Worm (Caenorhabditis elegans) whole organism, young adult: ENCODE data around the gene acdh-7.
A peak's percentile ranks its signal among the peaks of the same experiment; 100 is the strongest.

ENCODE experiments used
- B0261.1 ChIP-seq: sonication (generic microtip); optimal IDR thresholded peaks from 2 replicates; lab custom pipeline; 2016; ENCODE audit warnings: mild to moderate bottlenecking, missing genetic modification characterization, moderate library complexity, missing compliant biosample characterization
- B0336.3 ChIP-seq: fragments of 200-800 bp; sonication (Bioruptor generic); IDR thresholded peaks from 2 replicates; pipeline ENCODE4 v1.3.6; 2022; ENCODE audit warnings: missing genetic modification characterization, missing compliant biosample characterization
- F22D6.2 ChIP-seq: sonication (generic microtip); optimal IDR thresholded peaks from 2 replicates; lab custom pipeline; 2016; ENCODE audit warnings: mild to moderate bottlenecking, missing genetic modification characterization, missing compliant biosample characterization
- F37B4.10 ChIP-seq: fragments of 200-800 bp; sonication (Bioruptor generic); IDR thresholded peaks from 2 replicates; pipeline ENCODE4 v1.3.6; 2022; ENCODE audit warnings: missing genetic modification characterization, missing compliant biosample characterization
- F52B5.7 ChIP-seq: sonication (generic microtip); optimal IDR thresholded peaks from 2 replicates; lab custom pipeline; 2016; ENCODE audit warnings: mild to moderate bottlenecking, missing genetic modification characterization, missing compliant biosample characterization
- T07F8.4 ChIP-seq: sonication (generic microtip); optimal IDR thresholded peaks from 2 replicates; lab custom pipeline; 2016; ENCODE audit warnings: mild to moderate bottlenecking, missing genetic modification characterization, moderate library complexity, missing compliant biosample characterization
- Y53F4B.3 ChIP-seq: fragments of 200-800 bp; sonication (Bioruptor generic); IDR thresholded peaks from 2 replicates; pipeline ENCODE4 v1.3.6; 2022; ENCODE audit warnings: missing genetic modification reagents, missing genetic modification characterization, missing compliant biosample characterization
- Y67H2A.10 ChIP-seq: fragments of 200-800 bp; sonication (Bioruptor generic); conservative IDR thresholded peaks from 2 replicates; pipeline ENCODE4 v1.3.6; 2022; ENCODE audit warnings: missing genetic modification reagents, missing genetic modification characterization, missing compliant biosample characterization
- athp-1 ChIP-seq: sonication (generic microtip); optimal IDR thresholded peaks from 2 replicates; lab custom pipeline; 2017; ENCODE audit warnings: mild to moderate bottlenecking, missing genetic modification characterization, missing compliant biosample characterization
- attf-3 ChIP-seq: fragments of 200-800 bp; sonication (Bioruptor generic); conservative IDR thresholded peaks from 2 replicates; pipeline ENCODE4 v1.3.6; 2022; ENCODE audit warnings: missing genetic modification reagents, missing genetic modification characterization, missing compliant biosample characterization
- attf-5 ChIP-seq: fragments of 200-800 bp; sonication (Bioruptor generic); optimal IDR thresholded peaks from 2 replicates; lab custom pipeline; 2018; ENCODE audit warnings: mild to moderate bottlenecking, missing genetic modification characterization, missing compliant biosample characterization
- cebp-1 ChIP-seq, 2 experiments: fragments of 200-800 bp in 1 of 2; sonication (Bioruptor generic) in 1 of 2; sonication (generic microtip) in 1 of 2; IDR thresholded peaks in 1 of 2; optimal IDR thresholded peaks in 1 of 2; 2 replicates each; pipeline versions ENCODE4 v1.3.6 to Lab custom; 2017 to 2022; ENCODE audit warnings: missing compliant biosample characterization in 2 of 2, missing genetic modification characterization in 2 of 2, mild to moderate bottlenecking in 1 of 2, missing genetic modification reagents in 1 of 2, moderate library complexity in 1 of 2
- dpl-1 ChIP-seq: fragments of 150-350 bp; optimal IDR thresholded peaks from 2 replicates; lab custom pipeline; 2014; ENCODE audit warnings: missing biosample characterization, missing genetic modification reagents, missing genetic modification characterization
- egl-44 ChIP-seq: fragments of 200-800 bp; sonication (Bioruptor generic); IDR thresholded peaks from 2 replicates; pipeline ENCODE4 v1.3.6; 2022; ENCODE audit warnings: missing genetic modification reagents, missing genetic modification characterization, missing compliant biosample characterization
- ekl-4 ChIP-seq: fragments of 200-800 bp; sonication (Bioruptor generic); IDR thresholded peaks from 2 replicates; pipeline ENCODE4 v1.3.6; 2022; ENCODE audit warnings: missing genetic modification reagents, missing genetic modification characterization, missing compliant biosample characterization
- ets-4 ChIP-seq: fragments of 200-800 bp; sonication (Bioruptor generic); optimal IDR thresholded peaks from 2 replicates; lab custom pipeline; 2018; ENCODE audit warnings: mild to moderate bottlenecking, missing genetic modification characterization, missing compliant biosample characterization
- him-1 ChIP-seq: sonication (generic microtip); optimal IDR thresholded peaks from 2 replicates; lab custom pipeline; 2016; ENCODE audit warnings: missing genotype, missing genetic modification reagents, missing genetic modification characterization, missing compliant biosample characterization
- hmg-1.2 ChIP-seq: fragments of 200-800 bp; sonication (Bioruptor generic); IDR thresholded peaks from 2 replicates; pipeline ENCODE4 v1.3.6; 2022; ENCODE audit warnings: missing genetic modification reagents, missing genetic modification characterization, missing compliant biosample characterization
- let-607 ChIP-seq, 2 experiments: fragments of 200-800 bp in 1 of 2; sonication (Bioruptor generic) in 1 of 2; sonication (generic microtip) in 1 of 2; optimal IDR thresholded peaks; 2 replicates each; lab custom pipeline; 2016 to 2018; ENCODE audit warnings: mild to moderate bottlenecking in 2 of 2, missing compliant biosample characterization in 2 of 2, missing genetic modification characterization in 2 of 2, moderate library complexity in 2 of 2, missing genotype in 1 of 2
- lin-40 ChIP-seq: sonication (generic microtip); optimal IDR thresholded peaks from 2 replicates; lab custom pipeline; 2016; ENCODE audit warnings: missing genetic modification characterization, mild to moderate bottlenecking, missing compliant biosample characterization, missing genotype, missing genetic modification reagents
- madf-10 ChIP-seq: sonication (generic microtip); optimal IDR thresholded peaks from 2 replicates; lab custom pipeline; 2016; ENCODE audit warnings: mild to moderate bottlenecking, missing genetic modification characterization, missing compliant biosample characterization
- mes-4 ChIP-seq: sonication (generic microtip); optimal IDR thresholded peaks from 2 replicates; lab custom pipeline; 2016; ENCODE audit warnings: missing genotype, missing genetic modification characterization, missing compliant biosample characterization
- mxl-1 ChIP-seq: sonication (generic microtip); optimal IDR thresholded peaks from 2 replicates; lab custom pipeline; 2016; ENCODE audit warnings: missing genetic modification characterization, missing compliant biosample characterization
- nhr-120 ChIP-seq: fragments of 200-800 bp; sonication (Bioruptor generic); IDR thresholded peaks from 2 replicates; pipeline ENCODE4 v1.3.6; 2022; ENCODE audit warnings: missing genetic modification characterization, missing compliant biosample characterization
- nhr-80 ChIP-seq: sonication (generic microtip); optimal IDR thresholded peaks from 2 replicates; lab custom pipeline; 2016; ENCODE audit warnings: missing genetic modification characterization, missing compliant biosample characterization
- pha-4 ChIP-seq: fragments of 150-350 bp; sonication (generic microtip); optimal IDR thresholded peaks from 2 replicates; lab custom pipeline; 2014; ENCODE audit warnings: missing biosample characterization, missing genetic modification reagents, missing genetic modification characterization
- rcor-1 ChIP-seq: fragments of 200-800 bp; sonication (Bioruptor generic); IDR thresholded peaks from 2 replicates; pipeline ENCODE4 v1.3.6; 2022; ENCODE audit warnings: missing genetic modification reagents, missing genetic modification characterization, missing compliant biosample characterization
- repo-1 ChIP-seq: sonication (generic microtip); optimal IDR thresholded peaks from 2 replicates; lab custom pipeline; 2017; ENCODE audit warnings: mild to moderate bottlenecking, missing genetic modification characterization, missing compliant biosample characterization
- rpc-1 ChIP-seq, 2 experiments: fragments of 150-350 bp in 1 of 2; sonication (generic microtip) in 1 of 2; optimal IDR thresholded peaks; 2 replicates each; lab custom pipeline; 2014 to 2018; ENCODE audit warnings: missing biosample characterization in 1 of 2, missing genetic modification characterization in 1 of 2, missing genetic modification reagents in 1 of 2, missing genotype in 1 of 2
- sea-2 ChIP-seq: fragments of 200-800 bp; sonication (Bioruptor generic); IDR thresholded peaks from 2 replicates; pipeline ENCODE4 v1.3.6; 2022; ENCODE audit warnings: missing genetic modification characterization, missing compliant biosample characterization
- xnd-1 ChIP-seq: sonication (generic microtip); optimal IDR thresholded peaks from 2 replicates; lab custom pipeline; 2016; ENCODE audit warnings: missing genotype, missing genetic modification reagents, missing genetic modification characterization, missing compliant biosample characterization
- zfh-2 ChIP-seq: fragments of 200-800 bp; sonication (Bioruptor generic); conservative IDR thresholded peaks from 2 replicates; pipeline ENCODE4 v1.3.6; 2022; ENCODE audit warnings: missing genetic modification reagents, missing genetic modification characterization, missing compliant biosample characterization
- ztf-18 ChIP-seq: sonication (generic microtip); optimal IDR thresholded peaks from 2 replicates; lab custom pipeline; 2016; ENCODE audit warnings: missing genotype, mild to moderate bottlenecking, missing genetic modification characterization, missing compliant biosample characterization

The acdh-7 gene

DNA sequence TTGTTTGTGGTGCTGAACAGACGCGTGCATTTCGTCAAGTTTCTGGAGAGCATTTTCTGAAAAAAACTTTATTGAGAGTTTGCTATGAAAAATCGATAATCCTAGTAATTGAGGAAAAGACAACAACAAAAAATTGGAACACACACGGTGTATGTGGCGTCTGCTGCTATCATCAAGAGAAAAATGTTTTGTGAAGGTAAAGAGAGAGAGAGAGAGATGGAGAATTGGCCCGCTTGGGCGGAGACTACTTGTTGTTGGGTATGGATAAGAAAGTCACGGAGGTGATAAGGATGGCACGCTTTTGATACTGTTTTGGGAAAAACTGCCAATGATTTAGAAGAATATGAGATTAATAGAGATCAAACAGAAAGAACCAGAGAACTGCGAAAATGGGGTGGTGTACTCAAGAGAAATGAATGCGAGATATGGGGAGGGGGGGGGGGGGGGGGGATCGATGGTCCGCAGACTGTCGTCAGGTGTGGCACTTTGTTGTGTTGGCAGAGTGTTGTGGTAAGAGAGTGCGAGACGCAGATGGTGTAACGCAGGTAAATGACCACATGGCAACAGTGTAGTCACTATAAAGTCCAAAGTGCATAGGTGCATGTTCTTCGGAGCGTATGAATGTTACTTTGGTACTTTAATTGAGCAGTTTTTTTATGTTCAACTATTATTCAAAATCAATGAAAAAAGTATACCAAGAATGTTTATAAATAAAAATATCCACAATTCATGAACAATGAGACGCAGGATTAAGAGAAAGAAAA lies at the start of gene acdh-7:
TSS of gene acdh-7 (minus strand) at position 56 of the 764 bp plus-strand sequence.
- TF ChIP-seq cebp-1 (GFP tag; IDR thresholded peaks at IDR 0.05; lab: Robert Waterston, UW) (no peak), cebp-1 (tag; optimal IDR thresholded peaks at IDR 0.05; lab: Kevin White, UChicago) (peak; percentile 24), zfh-2 (GFP tag; lab: Robert Waterston, UW) (0 out of 2 replicates have a peak, but pooled peaks have one; percentile 28), athp-1 (tag; lab: Kevin White, UChicago) (no peak), F22D6.2 (tag; lab: Kevin White, UChicago) (no peak), dpl-1 (GFP tag; lab: Kevin White, UChicago) (no peak), T07F8.4 (tag; lab: Kevin White, UChicago) (no peak), ekl-4 (GFP tag; lab: Robert Waterston, UW) (0 out of 2 replicates have a peak, but pooled peaks have one; percentile 25), hmg-1.2 (GFP tag; lab: Robert Waterston, UW) (no peak), sea-2 (GFP tag; lab: Robert Waterston, UW) (no peak), F52B5.7 (tag; lab: Kevin White, UChicago) (no peak), madf-10 (tag; lab: Kevin White, UChicago) (no peak), B0336.3 (GFP tag; lab: Robert Waterston, UW) (0 out of 2 replicates have a peak, but pooled peaks have one; percentile 13), Y53F4B.3 (no peak), attf-5 (peak; percentile 1), nhr-80 (tag; lab: Kevin White, UChicago) (peak; percentile 25), Y67H2A.10 (GFP tag; lab: Robert Waterston, UW) (no peak)

- TF ChIP-seq rcor-1 (GFP tag; lab: Robert Waterston, UW), result no peak
- TF ChIP-seq pha-4 (tag; lab: Kevin White, UChicago), result peak; percentile 51
- TF ChIP-seq nhr-80 (tag; lab: Kevin White, UChicago), result peak; percentile 56
Observed at ce11 chrX:17256769-17257168, 39.9 kb upstream of the acdh-7 start, which contains the start of gene Y40C7B.4. Gene Y40C7B.4, minus strand, starts transcription at chrX:17256787.

- peak; percentile 62 for TF ChIP-seq nhr-80 (tag; lab: Kevin White, UChicago)
- TF ChIP-seq let-607 (tag; optimal IDR thresholded peaks at IDR 0.05; lab: Kevin White, UChicago), result peak in 1 of 2 experiments; percentile 34
- TF ChIP-seq egl-44, result 0 out of 2 replicates have a peak, but pooled peaks have one; percentile 32
- TF ChIP-seq rpc-1 (optimal IDR thresholded peaks at IDR 0.05; lab: Kevin White, UChicago), result peak; percentile 4
- peak; percentile 35 for TF ChIP-seq rpc-1 (tag; optimal IDR thresholded peaks at IDR 0.05; lab: Kevin White, UChicago)
- TF ChIP-seq B0261.1, result peak; percentile 38
- TF ChIP-seq lin-40 (tag; lab: Kevin White, UChicago), result peak; percentile 83
Observed at ce11 chrX:17255750-17256149, 38.8 kb upstream of the acdh-7 start.

- TF ChIP-seq mxl-1 (tag; lab: Kevin White, UChicago) (no peak), nhr-120 (no peak), ztf-18 (tag; lab: Kevin White, UChicago) (no peak), mes-4 (no peak), attf-3 (GFP tag; lab: Robert Waterston, UW) (no peak), him-1 (tag; lab: Kevin White, UChicago) (no peak), F37B4.10 (GFP tag; lab: Robert Waterston, UW) (no peak), repo-1 (tag; lab: Kevin White, UChicago) (no peak), xnd-1 (no peak), ets-4 (GFP tag; lab: Kevin White, UChicago) (no peak)
Observed at ce11 chrX:17247260-17247659, 30.4 kb upstream of the acdh-7 start.
